Worm (Caenorhabditis elegans) whole organism, mixed stage, embryonic: ENCODE data around the gene srbc-54.
"Not testable (repeated sequence)": the region's sequence is repeated elsewhere in the genome, so short reads cannot be mapped to it uniquely, and the experiment has no call there.

Experiments
- hlh-1 ChIP-seq: fragments of 150-350 bp; optimal IDR thresholded peaks from 2 replicates; lab custom pipeline; 2014; ENCODE audit warnings: missing biosample characterization, missing genetic modification reagents, missing genetic modification characterization
- lin-13 ChIP-seq: fragments of 150-350 bp; optimal IDR thresholded peaks from 2 replicates; lab custom pipeline; 2014; ENCODE audit warnings: missing biosample characterization, missing genetic modification characterization
- lsy-2 ChIP-seq: fragments of 150-350 bp; optimal IDR thresholded peaks from 2 replicates; lab custom pipeline; 2014; ENCODE audit warnings: missing biosample characterization, missing genetic modification characterization
- mep-1 ChIP-seq: fragments of 150-350 bp; optimal IDR thresholded peaks from 2 replicates; lab custom pipeline; 2017; ENCODE audit warnings: missing biosample characterization, missing genetic modification reagents, missing genetic modification characterization, inconsistent platforms
- nhr-237 ChIP-seq: fragments of 150-350 bp; optimal IDR thresholded peaks from 2 replicates; lab custom pipeline; 2014; ENCODE audit warnings: missing biosample characterization, missing genetic modification characterization
- unc-62 ChIP-seq: fragments of 150-350 bp; optimal IDR thresholded peaks from 2 replicates; lab custom pipeline; 2014; ENCODE audit warnings: missing biosample characterization, missing genetic modification reagents, missing genetic modification characterization
- ztf-11 ChIP-seq: fragments of 150-350 bp; optimal IDR thresholded peaks from 2 replicates; lab custom pipeline; 2014; ENCODE audit warnings: missing biosample characterization, missing genetic modification characterization

ce11 chrV:15807420-15807819 lies 26.1 kb downstream of the srbc-54 start, which contains the start of gene srsx-38:
- not testable (repeated sequence) for TF ChIP-seq hlh-1 (tag; lab: Kevin White, UChicago); ztf-11 (tag; lab: Kevin White, UChicago); unc-62 (GFP tag; lab: Kevin White, UChicago); lin-13 (tag; lab: Kevin White, UChicago); nhr-237 (tag; lab: Kevin White, UChicago); lsy-2 (tag; lab: Kevin White, UChicago); mep-1 (tag; lab: Kevin White, UChicago)
